Fruit fly (Drosophila melanogaster) Kc167 (cell line): ENCODE measurements around the gene CG11703.

Experiments
- Myc ChIP-seq: fragments of >200 bp; optimal IDR thresholded peaks from 2 replicates; lab custom pipeline; 2017; ENCODE audit warnings: missing external identifiers
- Sin3A ChIP-seq: fragments of >200 bp; optimal IDR thresholded peaks from 2 replicates; lab custom pipeline; 2018; ENCODE audit warnings: missing external identifiers
- h ChIP-seq: fragments of >200 bp; optimal IDR thresholded peaks from 3 replicates; lab custom pipeline; 2018; ENCODE audit warnings: missing external identifiers
- insv ChIP-seq: fragments of >200 bp; optimal IDR thresholded peaks from 3 replicates; lab custom pipeline; 2018; ENCODE audit warnings: missing external identifiers
- psq ChIP-seq: fragments of >200 bp; optimal IDR thresholded peaks from 2 replicates; lab custom pipeline; 2017; ENCODE audit warnings: missing external identifiers
- ttk ChIP-seq: sonication (Bioruptor generic); optimal IDR thresholded peaks from 2 replicates; lab custom pipeline; 2017; ENCODE audit warnings: missing external identifiers

dm6 chr3R:19226137-19226873, 1.7 kb downstream of the CG11703 start, which contains the start of gene vib:
- TF ChIP-seq Myc (lab: Kevin White, UChicago): no peak
- no peak for TF ChIP-seq psq (lab: Kevin White, UChicago)
- no peak for TF ChIP-seq h (lab: Kevin White, UChicago)
- TF ChIP-seq Sin3A (lab: Kevin White, UChicago): no peak
- TF ChIP-seq ttk: no peak
- TF ChIP-seq insv (lab: Kevin White, UChicago): no peak
